Worm (Caenorhabditis elegans): Measurements from ENCODE around the gene Y27F2A.6.

ce11 chrII:3151615-3152014 is 31.6 kb downstream of the Y27F2A.6 start, which contains the start of the genes T10D4.14 and T10D4.19:
- TF ChIP-seq ztf-29 (GFP tag; IDR thresholded peaks at IDR 0.05) (no peak), med-1 (GFP tag; optimal IDR thresholded peaks at IDR 0.05; ENCODE audit: insufficient read depth) (no peak), flt-1 (GFP tag; IDR thresholded peaks at IDR 0.05) (no peak), cog-1 (tag; optimal IDR thresholded peaks at IDR 0.05) (no peak), ref-1 (GFP tag; conservative IDR thresholded peaks at IDR 0.05) (no peak)

All from whole organism, midembryonic.